Worm (Caenorhabditis elegans) whole organism, early embryonic: Measurements from ENCODE around the gene T20B3.14.

Experiments used
- B0310.2 ChIP-seq: sonication (generic microtip); optimal IDR thresholded peaks from 2 replicates; lab custom pipeline; 2016; ENCODE audit warnings: mild to moderate bottlenecking, missing genetic modification characterization, missing compliant biosample characterization
- F13C5.2 ChIP-seq: sonication (generic microtip); optimal IDR thresholded peaks from 2 replicates; lab custom pipeline; 2017; ENCODE audit warnings: mild to moderate bottlenecking, missing genetic modification characterization, inconsistent platforms, missing compliant biosample characterization
- aly-1 ChIP-seq: sonication (generic microtip); optimal IDR thresholded peaks from 2 replicates; lab custom pipeline; 2016; ENCODE audit warnings: missing genetic modification characterization, missing compliant biosample characterization
- ama-1 ChIP-seq: fragments of 150-350 bp; optimal IDR thresholded peaks from 2 replicates; lab custom pipeline; 2014
- ceh-13 ChIP-seq: fragments of 200-800 bp; sonication (Bioruptor generic); optimal IDR thresholded peaks from 2 replicates; lab custom pipeline; 2018; ENCODE audit warnings: mild to moderate bottlenecking, missing genetic modification characterization, missing compliant biosample characterization
- ceh-36 ChIP-seq: sonication (generic microtip); optimal IDR thresholded peaks from 2 replicates; lab custom pipeline; 2016; ENCODE audit warnings: missing genetic modification characterization, inconsistent platforms, missing compliant biosample characterization
- ets-7 ChIP-seq: sonication (generic microtip); optimal IDR thresholded peaks from 2 replicates; lab custom pipeline; 2016; ENCODE audit warnings: missing genotype, missing genetic modification characterization, missing compliant biosample characterization
- flt-1 ChIP-seq: fragments of 200-800 bp; sonication (Bioruptor generic); IDR thresholded peaks from 2 replicates; pipeline ENCODE4 v1.3.6; 2022; ENCODE audit warnings: missing genetic modification characterization, missing compliant biosample characterization
- hmbx-1 ChIP-seq: sonication (generic microtip); optimal IDR thresholded peaks from 2 replicates; lab custom pipeline; 2016; ENCODE audit warnings: mild to moderate bottlenecking, missing genetic modification characterization, missing compliant biosample characterization
- hmg-4 ChIP-seq: fragments of 200-800 bp; sonication (Bioruptor generic); optimal IDR thresholded peaks from 2 replicates; lab custom pipeline; 2018; ENCODE audit warnings: mild to moderate bottlenecking, missing genetic modification characterization, missing compliant biosample characterization
- hnd-1 ChIP-seq: sonication (generic microtip); optimal IDR thresholded peaks from 2 replicates; lab custom pipeline; 2016; ENCODE audit warnings: missing genetic modification characterization, missing compliant biosample characterization
- pes-1 ChIP-seq: fragments of 200-800 bp; sonication (Bioruptor generic); IDR thresholded peaks from 2 replicates; pipeline ENCODE4 v1.3.6; 2022; ENCODE audit warnings: missing genetic modification reagents, missing genetic modification characterization, missing compliant biosample characterization
- scrt-1 ChIP-seq: fragments of 200-800 bp; sonication (Bioruptor generic); IDR thresholded peaks from 2 replicates; pipeline ENCODE4 v1.3.6; 2022; ENCODE audit warnings: missing genetic modification characterization, missing compliant biosample characterization
- sea-1 ChIP-seq: fragments of 200-800 bp; sonication (Bioruptor generic); conservative IDR thresholded peaks from 2 replicates; pipeline ENCODE4 v1.3.6; 2022; ENCODE audit warnings: missing genetic modification characterization, missing compliant biosample characterization
- tbx-11 ChIP-seq: fragments of 200-800 bp; sonication (Bioruptor generic); IDR thresholded peaks from 2 replicates; pipeline ENCODE4 v1.3.6; 2022; ENCODE audit warnings: missing genetic modification characterization, missing compliant biosample characterization
- tbx-37 ChIP-seq: fragments of 200-800 bp; sonication (Bioruptor generic); conservative IDR thresholded peaks from 2 replicates; pipeline ENCODE4 v1.3.6; 2022; ENCODE audit warnings: missing genetic modification reagents, missing genetic modification characterization, missing compliant biosample characterization
- tra-4 ChIP-seq: sonication (generic microtip); optimal IDR thresholded peaks from 2 replicates; lab custom pipeline; 2017; ENCODE audit warnings: missing genetic modification characterization, missing compliant biosample characterization

T20B3.14 gene

ce11 chrV:16784806-16785205 lies 36.3 kb downstream of the T20B3.14 start:
- TF ChIP-seq aly-1 (tag; lab: Kevin White, UChicago) (no peak), hmg-4 (GFP tag; lab: Kevin White, UChicago) (no peak), scrt-1 (GFP tag; lab: Robert Waterston, UW) (no peak), ets-7 (tag; lab: Kevin White, UChicago) (no peak), tbx-37 (GFP tag; lab: Robert Waterston, UW) (no peak), F13C5.2 (no peak), tra-4 (no peak), tbx-11 (GFP tag; lab: Robert Waterston, UW) (no peak), pes-1 (GFP tag; lab: Robert Waterston, UW) (no peak), ama-1 (lab: Kevin White, UChicago) (no peak), flt-1 (GFP tag; lab: Robert Waterston, UW) (no peak), ceh-13 (no peak), hnd-1 (no peak), ceh-36 (no peak), hmbx-1 (tag; lab: Kevin White, UChicago) (no peak), sea-1 (no peak), B0310.2 (tag; lab: Kevin White, UChicago) (no peak)

- TF ChIP-seq hmbx-1 (tag; lab: Kevin White, UChicago) (no peak), flt-1 (GFP tag; lab: Robert Waterston, UW) (no peak), ama-1 (lab: Kevin White, UChicago) (no peak), sea-1 (no peak), ets-7 (tag; lab: Kevin White, UChicago) (no peak)
Observed at ce11 chrV:16781974-16782373, 39.1 kb downstream of the T20B3.14 start.

ce11 chrV:16780554-16780953 lies 40.6 kb downstream of the T20B3.14 start:
- no peak for TF ChIP-seq hmbx-1 (tag; lab: Kevin White, UChicago)
- no peak for TF ChIP-seq ceh-13
- no peak for TF ChIP-seq ceh-36
- TF ChIP-seq pes-1 (GFP tag; lab: Robert Waterston, UW) = no peak
- TF ChIP-seq tbx-37 (GFP tag; lab: Robert Waterston, UW) = no peak
- no peak for TF ChIP-seq B0310.2 (tag; lab: Kevin White, UChicago)
- no peak for TF ChIP-seq sea-1
- no peak for TF ChIP-seq scrt-1 (GFP tag; lab: Robert Waterston, UW)

ce11 chrV:16779971-16780370 lies 41.1 kb downstream of the T20B3.14 start:
- TF ChIP-seq ama-1 (lab: Kevin White, UChicago) = no peak
- TF ChIP-seq sea-1 = no peak
- no peak for TF ChIP-seq hmbx-1 (tag; lab: Kevin White, UChicago)
- TF ChIP-seq hnd-1 = no peak
- no peak for TF ChIP-seq F13C5.2
- no peak for TF ChIP-seq hmg-4 (GFP tag; lab: Kevin White, UChicago)
- no peak for TF ChIP-seq ets-7 (tag; lab: Kevin White, UChicago)
- no peak for TF ChIP-seq scrt-1 (GFP tag; lab: Robert Waterston, UW)
- no peak for TF ChIP-seq ceh-36
- TF ChIP-seq tbx-11 (GFP tag; lab: Robert Waterston, UW) = no peak
- TF ChIP-seq pes-1 (GFP tag; lab: Robert Waterston, UW) = no peak
- TF ChIP-seq tbx-37 (GFP tag; lab: Robert Waterston, UW) = no peak
- no peak for TF ChIP-seq aly-1 (tag; lab: Kevin White, UChicago)
- TF ChIP-seq tra-4 = no peak
- TF ChIP-seq ceh-13 = no peak
- TF ChIP-seq flt-1 (GFP tag; lab: Robert Waterston, UW) = no peak

ce11 chrV:16779281-16779597 lies 41.9 kb downstream of the T20B3.14 start:
- TF ChIP-seq aly-1 (tag; lab: Kevin White, UChicago) (no peak), ceh-13 (no peak), tra-4 (no peak), ceh-36 (no peak), hnd-1 (no peak), ama-1 (lab: Kevin White, UChicago) (no peak), B0310.2 (tag; lab: Kevin White, UChicago) (no peak), F13C5.2 (no peak), ets-7 (tag; lab: Kevin White, UChicago) (no peak), hmg-4 (GFP tag; lab: Kevin White, UChicago) (no peak), tbx-11 (GFP tag; lab: Robert Waterston, UW) (no peak), hmbx-1 (tag; lab: Kevin White, UChicago) (no peak), flt-1 (GFP tag; lab: Robert Waterston, UW) (no peak), pes-1 (GFP tag; lab: Robert Waterston, UW) (no peak), scrt-1 (GFP tag; lab: Robert Waterston, UW) (no peak)

ce11 chrV:16778540-16779280 lies 42.4 kb downstream of the T20B3.14 start:
- TF ChIP-seq hmg-4 (GFP tag; lab: Kevin White, UChicago) (no peak), F13C5.2 (no peak), ets-7 (tag; lab: Kevin White, UChicago) (no peak), flt-1 (GFP tag; lab: Robert Waterston, UW) (no peak)

- TF ChIP-seq scrt-1 (GFP tag; lab: Robert Waterston, UW) (no peak), aly-1 (tag; lab: Kevin White, UChicago) (no peak), tra-4 (no peak), hmbx-1 (tag; lab: Kevin White, UChicago) (no peak), hmg-4 (GFP tag; lab: Kevin White, UChicago) (no peak), sea-1 (no peak), flt-1 (GFP tag; lab: Robert Waterston, UW) (no peak), ets-7 (tag; lab: Kevin White, UChicago) (no peak), ceh-13 (no peak), ceh-36 (no peak), B0310.2 (tag; lab: Kevin White, UChicago) (no peak), pes-1 (GFP tag; lab: Robert Waterston, UW) (no peak), tbx-11 (GFP tag; lab: Robert Waterston, UW) (no peak)
Observed at ce11 chrV:16774428-16774827, 46.7 kb downstream of the T20B3.14 start.
